Fruit fly (Drosophila melanogaster): ENCODE results near the gene Mcm6.

Mcm6 gene

dm6 chrX:6662876-6663551 lies 11.2 kb upstream of the Mcm6 start:
- no peak for TF ChIP-seq CG9705 (GFP tag; optimal IDR thresholded peaks at IDR 0.05)
- TF ChIP-seq N (GFP tag; optimal IDR thresholded peaks at IDR 0.05) = no peak
- TF ChIP-seq Dfd (GFP tag; optimal IDR thresholded peaks at IDR 0.05) = no peak
- no peak for TF ChIP-seq tai (GFP tag; optimal IDR thresholded peaks at IDR 0.05)
- no peak for TF ChIP-seq Vsx2 (GFP tag; optimal IDR thresholded peaks at IDR 0.05; ENCODE audit: partially characterized antibody)
- no peak for TF ChIP-seq CG32264 (GFP tag; optimal IDR thresholded peaks at IDR 0.05)
- no peak for TF ChIP-seq rgr (GFP tag; optimal IDR thresholded peaks at IDR 0.05)
- no peak for TF ChIP-seq sage (GFP tag; optimal IDR thresholded peaks at IDR 0.05)
- peak in 1 of 2 experiments; percentile 38 for TF ChIP-seq foxo (GFP tag; optimal IDR thresholded peaks at IDR 0.05)
- peak; percentile 31 for TF ChIP-seq fru (GFP tag; optimal IDR thresholded peaks at IDR 0.05)
- TF ChIP-seq ey (GFP tag; optimal IDR thresholded peaks at IDR 0.05) = peak; percentile 12
- no peak for TF ChIP-seq OdsH (GFP tag; optimal IDR thresholded peaks at IDR 0.05)
- no peak for TF ChIP-seq dl (GFP tag; optimal IDR thresholded peaks at IDR 0.05; ENCODE audit: insufficient read depth in 1 of 2, partially characterized antibody in 2 of 2)
- TF ChIP-seq lola (GFP tag; optimal IDR thresholded peaks at IDR 0.05) = no peak

dm6 chrX:6663976-6664375 lies 10.2 kb upstream of the Mcm6 start:
- TF ChIP-seq N (GFP tag; optimal IDR thresholded peaks at IDR 0.05) (no peak), Jra (GFP tag; optimal IDR thresholded peaks at IDR 0.05) (no peak), Hr83 (GFP tag; optimal IDR thresholded peaks at IDR 0.05; ENCODE audit: poor library complexity, severe bottlenecking) (no peak), woc (GFP tag; optimal IDR thresholded peaks at IDR 0.05) (no peak), Hr78 (GFP tag; optimal IDR thresholded peaks at IDR 0.05) (no peak), Rel (GFP tag; optimal IDR thresholded peaks at IDR 0.05) (no peak), Rel (tag; optimal IDR thresholded peaks at IDR 0.05) (peak; percentile 32), sage (GFP tag; optimal IDR thresholded peaks at IDR 0.05) (no peak)

- TF ChIP-seq pan (optimal IDR thresholded peaks at IDR 0.05) (no peak), Vsx2 (GFP tag; optimal IDR thresholded peaks at IDR 0.05; ENCODE audit: partially characterized antibody) (no peak), Rel (GFP tag; optimal IDR thresholded peaks at IDR 0.05) (no peak), Rel (tag; optimal IDR thresholded peaks at IDR 0.05) (peak; percentile 1), dsf (GFP tag; optimal IDR thresholded peaks at IDR 0.05; ENCODE audit: borderline replicate concordance) (no peak), jim (GFP tag; optimal IDR thresholded peaks at IDR 0.05) (no peak), usp (GFP tag; optimal IDR thresholded peaks at IDR 0.05) (no peak), Dif (GFP tag; optimal IDR thresholded peaks at IDR 0.05; ENCODE audit: partially characterized antibody) (no peak), lola (GFP tag; optimal IDR thresholded peaks at IDR 0.05) (no peak), Hnf4 (GFP tag; optimal IDR thresholded peaks at IDR 0.05) (no peak), woc (GFP tag; optimal IDR thresholded peaks at IDR 0.05) (peak; percentile 48), rgr (GFP tag; optimal IDR thresholded peaks at IDR 0.05) (peak; percentile 39), ey (GFP tag; optimal IDR thresholded peaks at IDR 0.05) (peak; percentile 2), Myc (optimal IDR thresholded peaks at IDR 0.05) (no peak), GATAd (GFP tag; optimal IDR thresholded peaks at IDR 0.05) (no peak), Dfd (GFP tag; optimal IDR thresholded peaks at IDR 0.05) (no peak), dmrt93B (GFP tag; optimal IDR thresholded peaks at IDR 0.05) (no peak), Sp1 (GFP tag; optimal IDR thresholded peaks at IDR 0.05) (peak; percentile 17), psq (GFP tag; optimal IDR thresholded peaks at IDR 0.05) (no peak), brk (GFP tag; optimal IDR thresholded peaks at IDR 0.05) (no peak), h (GFP tag; optimal IDR thresholded peaks at IDR 0.05) (peak; percentile 36), br (GFP tag; optimal IDR thresholded peaks at IDR 0.05) (no peak), Mio (GFP tag; optimal IDR thresholded peaks at IDR 0.05) (no peak), HLH106 (tag; optimal IDR thresholded peaks at IDR 0.05) (peak; percentile 45), Hr83 (GFP tag; optimal IDR thresholded peaks at IDR 0.05; ENCODE audit: poor library complexity, severe bottlenecking) (no peak), CG9705 (GFP tag; optimal IDR thresholded peaks at IDR 0.05) (no peak), sage (GFP tag; optimal IDR thresholded peaks at IDR 0.05) (no peak), Jra (GFP tag; optimal IDR thresholded peaks at IDR 0.05) (no peak), Hr78 (GFP tag; optimal IDR thresholded peaks at IDR 0.05) (no peak), foxo (GFP tag; optimal IDR thresholded peaks at IDR 0.05) (peak in 1 of 2 experiments; percentile 36), N (GFP tag; optimal IDR thresholded peaks at IDR 0.05) (no peak), sv (GFP tag; optimal IDR thresholded peaks at IDR 0.05) (peak; percentile 6), dl (GFP tag; optimal IDR thresholded peaks at IDR 0.05; ENCODE audit: insufficient read depth in 1 of 2, partially characterized antibody in 2 of 2) (no peak), fru (GFP tag; optimal IDR thresholded peaks at IDR 0.05) (no peak), tai (GFP tag; optimal IDR thresholded peaks at IDR 0.05) (no peak), OdsH (GFP tag; optimal IDR thresholded peaks at IDR 0.05) (no peak), CG32264 (GFP tag; optimal IDR thresholded peaks at IDR 0.05) (no peak), Abd-B (GFP tag; optimal IDR thresholded peaks at IDR 0.05) (no peak)
Observed at dm6 chrX:6677826-6678489, 3.8 kb downstream of the Mcm6 start, which contains the start of gene Fum1. Gene Fum1, plus strand, starts transcription at chrX:6678424.

Measured in whole organism, wandering third instar larva.